Worm (Caenorhabditis elegans) whole organism, young adult: ENCODE data around the gene srh-46.

Experiments
- C06A6.2 ChIP-seq: fragments of 200-800 bp; sonication (Bioruptor generic); conservative IDR thresholded peaks from 2 replicates; pipeline ENCODE4 v1.3.6; 2022; ENCODE audit warnings: missing genetic modification characterization, missing compliant biosample characterization
- F10E7.11 ChIP-seq: sonication (generic microtip); optimal IDR thresholded peaks from 2 replicates; lab custom pipeline; 2017; ENCODE audit warnings: mild to moderate bottlenecking, missing genetic modification characterization, moderate library complexity, missing compliant biosample characterization
- F23B12.7 ChIP-seq: sonication (generic microtip); optimal IDR thresholded peaks from 2 replicates; lab custom pipeline; 2017; ENCODE audit warnings: missing genetic modification characterization, mild to moderate bottlenecking, missing compliant biosample characterization, antibody characterized with exemption, moderate library complexity; ENCODE audit not compliant: insufficient read depth
- F39B2.1 ChIP-seq: fragments of 200-800 bp; sonication (Bioruptor generic); IDR thresholded peaks from 2 replicates; pipeline ENCODE4 v1.3.6; 2022; ENCODE audit warnings: missing genetic modification reagents, missing genetic modification characterization, missing compliant biosample characterization
- F57A8.1 ChIP-seq: fragments of 200-800 bp; sonication (Bioruptor generic); optimal IDR thresholded peaks from 2 replicates; lab custom pipeline; 2018; ENCODE audit warnings: mild to moderate bottlenecking, missing genetic modification characterization, moderate library complexity, missing compliant biosample characterization
- K11D2.4 ChIP-seq: fragments of 200-800 bp; sonication (Bioruptor generic); IDR thresholded peaks from 2 replicates; pipeline ENCODE4 v1.3.6; 2022; ENCODE audit warnings: missing genetic modification reagents, missing genetic modification characterization, missing compliant biosample characterization
- T07F8.4 ChIP-seq: sonication (generic microtip); optimal IDR thresholded peaks from 2 replicates; lab custom pipeline; 2016; ENCODE audit warnings: mild to moderate bottlenecking, missing genetic modification characterization, moderate library complexity, missing compliant biosample characterization
- Y53G8AR.9 ChIP-seq: fragments of 200-800 bp; sonication (Bioruptor generic); conservative IDR thresholded peaks from 2 replicates; pipeline ENCODE4 v1.3.6; 2022; ENCODE audit warnings: missing genetic modification reagents, missing genetic modification characterization, missing compliant biosample characterization
- Y56A3A.18 ChIP-seq: fragments of 200-800 bp; sonication (Bioruptor generic); IDR thresholded peaks from 2 replicates; pipeline ENCODE4 v1.3.6; 2022; ENCODE audit warnings: missing genetic modification reagents, missing genetic modification characterization, missing compliant biosample characterization
- Y67H2A.10 ChIP-seq: fragments of 200-800 bp; sonication (Bioruptor generic); conservative IDR thresholded peaks from 2 replicates; pipeline ENCODE4 v1.3.6; 2022; ENCODE audit warnings: missing genetic modification reagents, missing genetic modification characterization, missing compliant biosample characterization
- akir-1 ChIP-seq: fragments of 200-800 bp; sonication (Bioruptor generic); optimal IDR thresholded peaks from 2 replicates; lab custom pipeline; 2018; ENCODE audit warnings: mild to moderate bottlenecking, missing genetic modification characterization, moderate library complexity, missing compliant biosample characterization
- aptf-2 ChIP-seq: fragments of 200-800 bp; sonication (Bioruptor generic); conservative IDR thresholded peaks from 2 replicates; pipeline ENCODE4 v1.3.6; 2022; ENCODE audit warnings: missing genetic modification reagents, missing genetic modification characterization, missing compliant biosample characterization
- attf-5 ChIP-seq: fragments of 200-800 bp; sonication (Bioruptor generic); optimal IDR thresholded peaks from 2 replicates; lab custom pipeline; 2018; ENCODE audit warnings: mild to moderate bottlenecking, missing genetic modification characterization, missing compliant biosample characterization
- cebp-2 ChIP-seq: fragments of 200-800 bp; sonication (Bioruptor generic); IDR thresholded peaks from 2 replicates; pipeline ENCODE4 v1.3.6; 2022; ENCODE audit warnings: missing genetic modification characterization, missing compliant biosample characterization
- ceh-100 ChIP-seq: fragments of 200-800 bp; sonication (Bioruptor generic); IDR thresholded peaks from 2 replicates; pipeline ENCODE4 v1.3.6; 2022; ENCODE audit warnings: missing genetic modification reagents, missing genetic modification characterization, missing compliant biosample characterization
- ceh-40 ChIP-seq: fragments of 200-800 bp; sonication (Bioruptor generic); IDR thresholded peaks from 2 replicates; pipeline ENCODE4 v1.3.6; 2022; ENCODE audit warnings: missing genetic modification characterization, missing compliant biosample characterization
- ceh-79 ChIP-seq: sonication (generic microtip); optimal IDR thresholded peaks from 2 replicates; lab custom pipeline; 2017; ENCODE audit warnings: mild to moderate bottlenecking, missing genetic modification characterization, missing compliant biosample characterization
- ceh-91 ChIP-seq: fragments of 200-800 bp; sonication (Bioruptor generic); IDR thresholded peaks from 2 replicates; pipeline ENCODE4 v1.3.6; 2022; ENCODE audit warnings: missing genetic modification reagents, missing genetic modification characterization, missing compliant biosample characterization
- dox-1 ChIP-seq: fragments of 200-800 bp; sonication (Bioruptor generic); IDR thresholded peaks from 2 replicates; pipeline ENCODE4 v1.3.6; 2022; ENCODE audit warnings: missing genetic modification reagents, missing genetic modification characterization, missing compliant biosample characterization
- ets-4 ChIP-seq: fragments of 200-800 bp; sonication (Bioruptor generic); optimal IDR thresholded peaks from 2 replicates; lab custom pipeline; 2018; ENCODE audit warnings: mild to moderate bottlenecking, missing genetic modification characterization, missing compliant biosample characterization
- hlh-26 ChIP-seq: fragments of 200-800 bp; sonication (Bioruptor generic); conservative IDR thresholded peaks from 2 replicates; pipeline ENCODE4 v1.3.6; 2022; ENCODE audit warnings: missing genetic modification reagents, missing genetic modification characterization, missing compliant biosample characterization
- hmg-1.2 ChIP-seq: fragments of 200-800 bp; sonication (Bioruptor generic); IDR thresholded peaks from 2 replicates; pipeline ENCODE4 v1.3.6; 2022; ENCODE audit warnings: missing genetic modification reagents, missing genetic modification characterization, missing compliant biosample characterization
- lir-1 ChIP-seq: fragments of 200-800 bp; sonication (Bioruptor generic); conservative IDR thresholded peaks from 2 replicates; pipeline ENCODE4 v1.3.6; 2022; ENCODE audit warnings: missing genetic modification reagents, missing genetic modification characterization, missing compliant biosample characterization
- lsl-1 ChIP-seq: fragments of 200-800 bp; sonication (Bioruptor generic); optimal IDR thresholded peaks from 2 replicates; lab custom pipeline; 2018; ENCODE audit warnings: mild to moderate bottlenecking, missing genetic modification characterization, moderate library complexity, missing compliant biosample characterization
- lsy-27 ChIP-seq: sonication (generic microtip); optimal IDR thresholded peaks from 2 replicates; lab custom pipeline; 2017; ENCODE audit warnings: missing genetic modification characterization, mild to moderate bottlenecking, missing compliant biosample characterization, antibody characterized with exemption, missing genotype, borderline replicate concordance; ENCODE audit not compliant: insufficient read depth
- mcd-1 ChIP-seq: fragments of 200-800 bp; sonication (Bioruptor generic); IDR thresholded peaks from 2 replicates; pipeline ENCODE4 v1.3.6; 2022; ENCODE audit warnings: missing genetic modification reagents, missing genetic modification characterization, missing compliant biosample characterization
- nhr-120 ChIP-seq: fragments of 200-800 bp; sonication (Bioruptor generic); IDR thresholded peaks from 2 replicates; pipeline ENCODE4 v1.3.6; 2022; ENCODE audit warnings: missing genetic modification characterization, missing compliant biosample characterization
- nhr-90 ChIP-seq: sonication (generic microtip); optimal IDR thresholded peaks from 2 replicates; lab custom pipeline; 2016; ENCODE audit warnings: missing genotype, mild to moderate bottlenecking, missing genetic modification characterization, missing compliant biosample characterization
- pbrm-1 ChIP-seq: fragments of 200-800 bp; sonication (Bioruptor generic); IDR thresholded peaks from 2 replicates; pipeline ENCODE4 v1.3.6; 2022; ENCODE audit warnings: missing genetic modification reagents, missing genetic modification characterization, missing compliant biosample characterization
- snpc-1.1 ChIP-seq: sonication (generic microtip); optimal IDR thresholded peaks from 2 replicates; lab custom pipeline; 2017; ENCODE audit warnings: missing genetic modification characterization, mild to moderate bottlenecking, missing compliant biosample characterization, antibody characterized with exemption, moderate library complexity, missing genotype, missing genetic modification reagents; ENCODE audit not compliant: insufficient read depth
- snpc-4 ChIP-seq, 5 experiments: fragments of 150-350 bp in 1 of 5; sonication (generic microtip) in 4 of 5; optimal IDR thresholded peaks; 2 replicates each; lab custom pipeline; 2014 to 2018; ENCODE audit warnings: missing genetic modification characterization in 5 of 5, missing biosample characterization in 3 of 5, antibody characterized with exemption in 2 of 5, mild to moderate bottlenecking in 2 of 5, missing compliant biosample characterization in 2 of 5, missing genotype in 2 of 5, moderate library complexity in 2 of 5, missing genetic modification reagents in 1 of 5
- somi-1 ChIP-seq: fragments of 200-800 bp; sonication (Bioruptor generic); optimal IDR thresholded peaks from 2 replicates; lab custom pipeline; 2018; ENCODE audit warnings: mild to moderate bottlenecking, missing genetic modification characterization, missing compliant biosample characterization
- tbp1 ChIP-seq: fragments of 200-800 bp; sonication (Bioruptor generic); optimal IDR thresholded peaks from 2 replicates; lab custom pipeline; 2018; ENCODE audit warnings: mild to moderate bottlenecking, missing genetic modification characterization, missing compliant biosample characterization
- tlf-1 ChIP-seq: fragments of 200-800 bp; sonication (Bioruptor generic); optimal IDR thresholded peaks from 2 replicates; lab custom pipeline; 2018; ENCODE audit warnings: mild to moderate bottlenecking, missing genetic modification characterization, missing compliant biosample characterization
- unc-130 ChIP-seq: sonication (generic microtip); optimal IDR thresholded peaks from 2 replicates; lab custom pipeline; 2016; ENCODE audit warnings: missing genetic modification reagents, missing genetic modification characterization, missing compliant biosample characterization
- unc-62 ChIP-seq: fragments of 150-350 bp; optimal IDR thresholded peaks from 2 replicates; lab custom pipeline; 2014; ENCODE audit warnings: missing biosample characterization, missing genetic modification reagents, missing genetic modification characterization
- zim-3 ChIP-seq: sonication (generic microtip); optimal IDR thresholded peaks from 2 replicates; lab custom pipeline; 2017; ENCODE audit warnings: mild to moderate bottlenecking, missing genetic modification characterization, moderate library complexity, missing compliant biosample characterization
- ztf-3 ChIP-seq: fragments of 200-800 bp; sonication (Bioruptor generic); optimal IDR thresholded peaks from 2 replicates; lab custom pipeline; 2018; ENCODE audit warnings: mild to moderate bottlenecking, missing genetic modification characterization, missing compliant biosample characterization
- ztf-6 ChIP-seq: fragments of 200-800 bp; sonication (Bioruptor generic); IDR thresholded peaks from 2 replicates; pipeline ENCODE4 v1.3.6; 2022; ENCODE audit warnings: missing genetic modification reagents, missing genetic modification characterization, missing compliant biosample characterization

srh-46 gene

DNA sequence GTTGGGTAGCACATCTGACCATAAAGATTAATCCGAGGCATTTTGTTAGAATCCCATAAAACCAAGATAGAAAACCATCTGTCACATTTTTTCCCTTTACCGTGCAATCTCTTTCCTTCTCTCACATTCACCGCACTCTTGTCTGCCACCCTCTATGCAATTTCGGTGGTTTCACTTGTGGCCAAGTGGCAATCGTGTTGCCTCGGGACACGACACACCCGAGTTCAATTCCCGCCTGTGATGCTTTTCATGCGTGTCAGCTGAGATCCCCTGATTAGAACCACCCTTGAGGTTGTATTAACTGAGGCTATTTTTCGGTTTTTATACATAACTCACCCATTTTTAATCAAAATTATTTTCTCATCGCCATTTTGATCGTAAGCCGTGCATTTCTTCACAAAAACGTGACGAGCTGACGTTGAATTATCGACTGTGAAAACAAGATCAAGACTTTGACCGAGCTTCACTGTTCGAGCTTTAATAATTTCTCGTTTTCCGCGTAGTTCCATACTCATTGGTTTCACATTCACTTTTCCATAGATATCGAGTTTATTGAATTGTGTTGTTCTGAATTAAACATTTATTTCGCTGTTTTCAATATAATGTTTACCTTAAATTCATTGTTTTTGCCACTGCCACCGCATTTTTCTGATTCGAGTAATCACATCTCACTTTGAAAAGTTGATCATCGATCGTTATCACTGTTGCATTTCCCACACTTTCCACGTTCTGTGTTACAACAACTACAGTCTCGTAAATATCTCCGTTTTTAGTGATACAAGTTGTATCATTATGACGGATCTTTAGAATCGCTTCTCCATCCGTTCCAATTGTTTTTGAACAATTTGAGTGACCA is 11.6 kb upstream of the srh-46 start (continued):
- TF ChIP-seq T07F8.4 (peak; percentile 96), ceh-40 (GFP tag; lab: Robert Waterston, UW) (peak; percentile 96), ztf-3 (GFP tag; lab: Kevin White, UChicago) (peak; percentile 92), F39B2.1 (GFP tag; lab: Robert Waterston, UW) (peak; percentile 29; the same call in 1 of the 2 replicates), dox-1 (GFP tag; lab: Robert Waterston, UW) (peak; percentile 98), K11D2.4 (GFP tag; lab: Robert Waterston, UW) (peak; percentile 89), tbp1 (GFP tag; lab: Kevin White, UChicago) (peak; percentile 100), nhr-120 (peak; percentile 99), Y67H2A.10 (peak; percentile 88), lir-1 (GFP tag; lab: Robert Waterston, UW) (peak; percentile 83), nhr-90 (tag; lab: Kevin White, UChicago) (peak; percentile 97), ets-4 (peak; percentile 99), F57A8.1 (GFP tag; lab: Kevin White, UChicago) (peak; percentile 99), pbrm-1 (peak; percentile 94), F23B12.7 (peak; percentile 92), tlf-1 (GFP tag; lab: Kevin White, UChicago) (peak; percentile 93), zim-3 (tag; lab: Kevin White, UChicago) (peak; percentile 99), hlh-26 (GFP tag; lab: Robert Waterston, UW) (peak; percentile 84), hmg-1.2 (GFP tag; lab: Robert Waterston, UW) (peak; percentile 90), mcd-1 (GFP tag; lab: Robert Waterston, UW) (peak; percentile 86), akir-1 (GFP tag; lab: Kevin White, UChicago) (peak; percentile 86), cebp-2 (GFP tag; lab: Robert Waterston, UW) (peak; percentile 99), aptf-2 (GFP tag; lab: Robert Waterston, UW) (peak; percentile 84), lsl-1 (GFP tag; lab: Kevin White, UChicago) (peak; percentile 74), ztf-6 (GFP tag; lab: Robert Waterston, UW) (peak; percentile 94), ceh-79 (peak; percentile 99), attf-5 (GFP tag; lab: Kevin White, UChicago) (peak; percentile 96), C06A6.2 (peak; percentile 82), F10E7.11 (tag; lab: Kevin White, UChicago) (peak; percentile 99), unc-130 (GFP tag; lab: Kevin White, UChicago) (peak; percentile 93), lsy-27 (tag; lab: Kevin White, UChicago) (peak; percentile 92), snpc-1.1 (peak; percentile 87), somi-1 (GFP tag; lab: Kevin White, UChicago) (peak; percentile 95), unc-62 (GFP tag; lab: Kevin White, UChicago) (peak; percentile 25), ceh-100 (peak; percentile 86), Y56A3A.18 (peak; percentile 99), Y53G8AR.9 (GFP tag; lab: Robert Waterston, UW) (peak; percentile 96), snpc-4 (GFP tag; optimal IDR thresholded peaks at IDR 0.05; lab: Kevin White, UChicago) (peak; percentile 87), snpc-4 (tag; optimal IDR thresholded peaks at IDR 0.05; lab: Kevin White, UChicago) (peak; percentile 68 to 91 (median 88)), ceh-91 (GFP tag; lab: Robert Waterston, UW) (peak; percentile 65)
